Fruit fly (Drosophila melanogaster): ENCODE results near the gene TTLL4B.

Gene TTLL4B

dm6 chr2L:3852120-3852519 is 10.3 kb upstream of the TTLL4B start:
- TF ChIP-seq cyc (GFP tag; optimal IDR thresholded peaks at IDR 0.05) (peak; percentile 33), salr (GFP tag; optimal IDR thresholded peaks at IDR 0.05) (peak in 1 of 2 experiments; percentile 8), Hr39 (GFP tag; optimal IDR thresholded peaks at IDR 0.05) (peak; percentile 3), svp (GFP tag) (peak; percentile 64), dac (GFP tag; optimal IDR thresholded peaks at IDR 0.05) (no peak), CG10631 (GFP tag; optimal IDR thresholded peaks at IDR 0.05) (peak; percentile 25), esn (GFP tag; optimal IDR thresholded peaks at IDR 0.05) (peak; percentile 38), CG11762 (GFP tag; optimal IDR thresholded peaks at IDR 0.05; ENCODE audit: insufficient read depth) (no peak), CG6163 (GFP tag; IDR thresholded peaks at IDR 0.05) (0 out of 3 replicates have a peak, but pooled peaks have one; percentile 13), CG10669 (GFP tag; optimal IDR thresholded peaks at IDR 0.05) (peak; percentile 5), fd59A (GFP tag; optimal IDR thresholded peaks at IDR 0.05) (peak; percentile 6), Ets96B (tag; optimal IDR thresholded peaks at IDR 0.05) (peak; percentile 13), CG31627 (GFP tag; optimal IDR thresholded peaks at IDR 0.05) (no peak), Met (GFP tag; optimal IDR thresholded peaks at IDR 0.05) (peak; percentile 32), CG3032 (tag; optimal IDR thresholded peaks at IDR 0.05) (peak; percentile 24), lz (GFP tag; optimal IDR thresholded peaks at IDR 0.05) (peak; percentile 19), pdm3 (GFP tag; optimal IDR thresholded peaks at IDR 0.05) (no peak), topi (GFP tag; optimal IDR thresholded peaks at IDR 0.05) (peak; percentile 21), CG3919 (GFP tag; optimal IDR thresholded peaks at IDR 0.05) (peak; percentile 39), Sox102F (GFP tag; optimal IDR thresholded peaks at IDR 0.05) (peak; percentile 20), Eip78C (GFP tag) (peak; percentile 25)

dm6 chr2L:3853507-3854030 is 8.9 kb upstream of the TTLL4B start:
- TF ChIP-seq CG7368 (GFP tag; optimal IDR thresholded peaks at IDR 0.05) (no peak), eg (GFP tag; IDR thresholded peaks at IDR 0.05) (no peak; the same call in 2 of the 3 replicates), CG4318 (GFP tag; optimal IDR thresholded peaks at IDR 0.05) (no peak), Eip93F (GFP tag; optimal IDR thresholded peaks at IDR 0.05) (no peak), Ets21C (GFP tag; optimal IDR thresholded peaks at IDR 0.05) (no peak), CG11294 (GFP tag; IDR thresholded peaks at IDR 0.05) (no peak), dsx (GFP tag; optimal IDR thresholded peaks at IDR 0.05; ENCODE audit: poor library complexity, severe bottlenecking) (no peak), Met (GFP tag; optimal IDR thresholded peaks at IDR 0.05) (peak; percentile 30), CG31627 (GFP tag; optimal IDR thresholded peaks at IDR 0.05) (no peak), CG32006 (GFP tag; optimal IDR thresholded peaks at IDR 0.05) (peak; percentile 25), ss (GFP tag; optimal IDR thresholded peaks at IDR 0.05) (no peak), dac (GFP tag; optimal IDR thresholded peaks at IDR 0.05) (no peak), CG9139 (GFP tag; optimal IDR thresholded peaks at IDR 0.05) (no peak), CG8119 (GFP tag; IDR thresholded peaks at IDR 0.05) (0 out of 3 replicates have a peak, but pooled peaks have one; percentile 23), CG11762 (GFP tag; optimal IDR thresholded peaks at IDR 0.05; ENCODE audit: insufficient read depth) (no peak), svp (GFP tag) (peak; percentile 69), CG1621 (tag; optimal IDR thresholded peaks at IDR 0.05) (no peak), CG6854 (GFP tag; optimal IDR thresholded peaks at IDR 0.05) (no peak), fkh (GFP tag; optimal IDR thresholded peaks at IDR 0.05) (no peak), fd59A (GFP tag; optimal IDR thresholded peaks at IDR 0.05) (no peak), CG6276 (GFP tag; optimal IDR thresholded peaks at IDR 0.05) (no peak), Sox14 (GFP tag; optimal IDR thresholded peaks at IDR 0.05) (peak; percentile 13), Gug (GFP tag; IDR thresholded peaks at IDR 0.05) (no peak), vri (GFP tag; optimal IDR thresholded peaks at IDR 0.05) (no peak), salr (GFP tag; optimal IDR thresholded peaks at IDR 0.05) (no peak), CG10669 (GFP tag; optimal IDR thresholded peaks at IDR 0.05) (peak; percentile 2), net (GFP tag; optimal IDR thresholded peaks at IDR 0.05) (no peak), CG8319 (GFP tag; optimal IDR thresholded peaks at IDR 0.05) (no peak), Eip75B (GFP tag; optimal IDR thresholded peaks at IDR 0.05) (no peak), Ets96B (tag; optimal IDR thresholded peaks at IDR 0.05) (peak; percentile 21), Eip78C (GFP tag) (peak; percentile 82), Smox (GFP tag; optimal IDR thresholded peaks at IDR 0.05) (no peak), Hr38 (GFP tag; optimal IDR thresholded peaks at IDR 0.05) (no peak), esn (GFP tag; optimal IDR thresholded peaks at IDR 0.05) (peak; percentile 2), Lpt (GFP tag; optimal IDR thresholded peaks at IDR 0.05) (no peak), topi (GFP tag; optimal IDR thresholded peaks at IDR 0.05) (no peak), Sox102F (GFP tag; optimal IDR thresholded peaks at IDR 0.05) (peak; percentile 7), CG8632 (GFP tag; optimal IDR thresholded peaks at IDR 0.05) (no peak), spab (GFP tag; optimal IDR thresholded peaks at IDR 0.05) (no peak), CG15336 (GFP tag; IDR thresholded peaks at IDR 0.05) (no peak)
